Fruit fly (Drosophila melanogaster): ENCODE measurements around the gene CG17572.
A peak's percentile ranks its signal among the peaks of the same experiment; 100 is the strongest.

Gene CG17572

DNA sequence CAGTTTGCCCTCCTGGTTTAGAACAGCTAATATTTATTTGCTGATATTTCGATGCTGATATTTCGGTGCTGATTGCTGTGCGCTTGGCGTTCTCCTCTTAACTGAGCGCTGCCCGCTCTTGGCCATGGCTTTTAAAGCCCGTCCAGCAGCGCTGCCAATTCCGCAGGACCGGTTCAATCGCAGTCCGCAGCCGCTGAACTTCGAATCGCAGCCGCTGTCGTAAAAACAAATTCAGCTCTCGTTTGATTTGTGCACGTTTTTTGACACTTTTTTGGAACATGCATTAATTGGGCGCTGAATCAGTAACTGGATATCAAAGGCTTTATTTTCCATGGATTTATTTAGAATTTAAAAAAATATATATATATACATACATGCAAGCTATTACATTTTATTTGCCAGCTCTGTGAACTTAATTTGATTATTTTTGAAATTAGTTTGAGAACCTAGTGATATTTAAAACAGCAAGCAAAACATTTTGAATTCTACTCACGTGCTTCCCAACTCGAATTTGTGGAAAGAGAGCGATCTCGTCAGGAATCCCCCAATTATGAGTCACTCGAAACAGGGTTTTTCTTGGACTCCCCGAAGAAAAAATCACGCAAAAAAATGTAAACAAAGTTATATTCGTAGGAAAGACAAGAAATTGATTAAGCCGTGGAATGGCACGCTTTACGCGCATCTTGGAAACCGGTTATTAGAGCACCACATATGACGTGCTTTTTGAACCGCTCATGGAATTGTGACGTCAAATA is 46.4 kb upstream of the CG17572 start, which contains the start of gene Ddc (continued):
- TF ChIP-seq CG3032 (tag; optimal IDR thresholded peaks at IDR 0.05) (no peak), CG8319 (GFP tag; optimal IDR thresholded peaks at IDR 0.05) (no peak), Smox (GFP tag; optimal IDR thresholded peaks at IDR 0.05) (no peak), Eip93F (GFP tag; optimal IDR thresholded peaks at IDR 0.05) (no peak), net (GFP tag; optimal IDR thresholded peaks at IDR 0.05) (peak; percentile 5), topi (GFP tag; optimal IDR thresholded peaks at IDR 0.05) (no peak), CG6808 (GFP tag; optimal IDR thresholded peaks at IDR 0.05) (no peak), dac (GFP tag; optimal IDR thresholded peaks at IDR 0.05) (no peak), CG8119 (GFP tag; IDR thresholded peaks at IDR 0.05) (no peak), Sox102F (GFP tag; optimal IDR thresholded peaks at IDR 0.05) (no peak), Sox14 (GFP tag; optimal IDR thresholded peaks at IDR 0.05) (no peak), CG11762 (GFP tag; optimal IDR thresholded peaks at IDR 0.05; ENCODE audit: insufficient read depth) (no peak), eg (GFP tag; IDR thresholded peaks at IDR 0.05) (no peak), dsx (GFP tag; optimal IDR thresholded peaks at IDR 0.05; ENCODE audit: poor library complexity, severe bottlenecking) (no peak), esn (GFP tag; optimal IDR thresholded peaks at IDR 0.05) (peak; percentile 6), CG4318 (GFP tag; optimal IDR thresholded peaks at IDR 0.05) (no peak), fkh (GFP tag; optimal IDR thresholded peaks at IDR 0.05) (no peak), CG31627 (GFP tag; optimal IDR thresholded peaks at IDR 0.05) (no peak), fd85E (GFP tag; optimal IDR thresholded peaks at IDR 0.05) (no peak), pdm3 (GFP tag; optimal IDR thresholded peaks at IDR 0.05) (no peak), Blimp-1 (GFP tag; optimal IDR thresholded peaks at IDR 0.05) (no peak), salr (GFP tag; optimal IDR thresholded peaks at IDR 0.05) (no peak), Eip75B (GFP tag; optimal IDR thresholded peaks at IDR 0.05) (no peak), ss (GFP tag; optimal IDR thresholded peaks at IDR 0.05) (no peak), Ets96B (tag; optimal IDR thresholded peaks at IDR 0.05) (no peak), spab (GFP tag; optimal IDR thresholded peaks at IDR 0.05) (no peak), Hr4 (GFP tag; optimal IDR thresholded peaks at IDR 0.05) (no peak), CG16779 (tag; optimal IDR thresholded peaks at IDR 0.05) (no peak), Hr39 (GFP tag; optimal IDR thresholded peaks at IDR 0.05) (no peak), CG10669 (GFP tag; optimal IDR thresholded peaks at IDR 0.05) (no peak), CG8632 (GFP tag; optimal IDR thresholded peaks at IDR 0.05) (no peak), svp (GFP tag) (no peak), CG6792 (GFP tag; optimal IDR thresholded peaks at IDR 0.05) (no peak), acj6 (GFP tag; optimal IDR thresholded peaks at IDR 0.05) (no peak), CG9139 (GFP tag; optimal IDR thresholded peaks at IDR 0.05) (no peak), CG7368 (GFP tag; optimal IDR thresholded peaks at IDR 0.05) (no peak)

DNA sequence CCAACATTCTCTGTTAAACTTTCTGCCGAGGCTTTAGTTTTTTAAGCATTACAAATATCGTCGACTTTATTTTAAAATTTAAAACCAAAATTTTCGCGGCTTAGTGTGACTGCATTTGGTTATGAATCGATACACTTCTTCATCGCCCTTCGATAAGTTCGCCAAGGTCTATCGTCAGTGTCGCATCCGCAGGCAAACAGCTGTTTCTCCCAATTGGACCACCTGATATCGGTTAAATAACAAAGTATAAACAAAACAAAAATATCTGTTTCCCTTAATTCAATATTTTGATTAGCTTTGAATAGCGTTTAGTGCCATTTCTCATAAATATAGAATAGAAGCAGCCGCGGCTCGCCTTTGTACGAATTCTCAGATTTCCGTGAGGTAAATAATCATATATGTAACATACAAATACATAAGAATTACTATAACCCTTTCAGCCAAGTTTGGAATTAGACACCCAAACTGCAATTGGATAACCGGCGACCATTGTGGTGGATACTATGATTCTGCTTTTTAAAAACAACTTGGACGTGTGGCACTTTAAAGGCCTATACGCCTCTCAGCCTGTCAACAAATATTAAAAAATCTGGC is 40.3 kb upstream of the CG17572 start, which contains the start of gene CG10561:
TSS of gene CG10561 (plus strand) at position 219 of the 594 bp plus-strand sequence.
- TF ChIP-seq dsx (GFP tag; optimal IDR thresholded peaks at IDR 0.05; ENCODE audit: poor library complexity, severe bottlenecking) (peak; percentile 71), Blimp-1 (GFP tag; optimal IDR thresholded peaks at IDR 0.05) (no peak), fkh (GFP tag; optimal IDR thresholded peaks at IDR 0.05) (peak; percentile 21), salr (GFP tag; optimal IDR thresholded peaks at IDR 0.05) (no peak), CG16779 (tag; optimal IDR thresholded peaks at IDR 0.05) (no peak), CG10669 (GFP tag; optimal IDR thresholded peaks at IDR 0.05) (no peak), Hr39 (GFP tag; optimal IDR thresholded peaks at IDR 0.05) (no peak), Ets96B (tag; optimal IDR thresholded peaks at IDR 0.05) (no peak), Eip78C (GFP tag) (peak; percentile 63), pdm3 (GFP tag; optimal IDR thresholded peaks at IDR 0.05) (no peak), CG9139 (GFP tag; optimal IDR thresholded peaks at IDR 0.05) (no peak), svp (GFP tag) (no peak), fd85E (GFP tag; optimal IDR thresholded peaks at IDR 0.05) (no peak), lz (GFP tag; optimal IDR thresholded peaks at IDR 0.05) (no peak), acj6 (GFP tag; optimal IDR thresholded peaks at IDR 0.05) (no peak), CG8632 (GFP tag; optimal IDR thresholded peaks at IDR 0.05) (no peak), vri (GFP tag; optimal IDR thresholded peaks at IDR 0.05) (peak; percentile 66), Eip93F (GFP tag; optimal IDR thresholded peaks at IDR 0.05) (no peak), spab (GFP tag; optimal IDR thresholded peaks at IDR 0.05) (no peak), CG31627 (GFP tag; optimal IDR thresholded peaks at IDR 0.05) (no peak)

Data from whole organism, prepupa.